Worm (Caenorhabditis elegans) whole organism, L4 larva: ENCODE results near the gene Y43F8C.9.
A peak's percentile ranks its signal among the peaks of the same experiment; 100 is the strongest.

ENCODE experiments used
- D1046.2 ChIP-seq: fragments of 200-800 bp; sonication (Bioruptor generic); IDR thresholded peaks from 2 replicates; pipeline ENCODE4 v1.3.6; 2022; ENCODE audit warnings: missing genetic modification characterization, missing compliant biosample characterization
- F10B5.3 ChIP-seq: sonication (generic microtip); optimal IDR thresholded peaks from 2 replicates; lab custom pipeline; 2016; ENCODE audit warnings: mild to moderate bottlenecking, missing genetic modification characterization, missing compliant biosample characterization
- F44E2.7 ChIP-seq: fragments of 200-800 bp; sonication (Bioruptor generic); IDR thresholded peaks from 2 replicates; pipeline ENCODE4 v2.1.2; 2022; ENCODE audit warnings: missing genetic modification characterization, missing compliant biosample characterization
- R02D3.7 ChIP-seq: fragments of 150-350 bp; sonication (generic microtip); optimal IDR thresholded peaks from 3 replicates; lab custom pipeline; 2014; ENCODE audit warnings: missing biosample characterization, missing genetic modification characterization
- T26A8.4 ChIP-seq: fragments of 200-800 bp; sonication (Bioruptor generic); IDR thresholded peaks from 2 replicates; pipeline ENCODE4 v1.3.6; 2022; ENCODE audit warnings: missing genetic modification characterization, missing compliant biosample characterization
- Y105C5A.15 ChIP-seq: fragments of 200-800 bp; sonication (Bioruptor generic); IDR thresholded peaks from 2 replicates; pipeline ENCODE4 v1.3.6; 2022; ENCODE audit warnings: missing genetic modification characterization, missing compliant biosample characterization
- Y75B8A.6 ChIP-seq: fragments of 200-800 bp; sonication (Bioruptor generic); IDR thresholded peaks from 2 replicates; pipeline ENCODE4 v1.3.6; 2022; ENCODE audit warnings: missing genetic modification reagents, missing genetic modification characterization, missing compliant biosample characterization
- ZK337.2 ChIP-seq: fragments of 200-800 bp; sonication (Bioruptor generic); IDR thresholded peaks from 2 replicates; pipeline ENCODE4 v1.3.6; 2022; ENCODE audit warnings: missing genetic modification reagents, missing genetic modification characterization, missing compliant biosample characterization
- ZK546.5 ChIP-seq, 2 experiments: sonication (generic microtip); optimal IDR thresholded peaks; 2 replicates each; lab custom pipeline; 2017; ENCODE audit warnings: missing biosample characterization in 2 of 2, missing genetic modification characterization in 2 of 2
- aly-2 ChIP-seq: sonication (generic microtip); optimal IDR thresholded peaks from 2 replicates; lab custom pipeline; 2018; ENCODE audit warnings: missing biosample characterization, missing genetic modification characterization
- ama-1 ChIP-seq: fragments of 150-350 bp; optimal IDR thresholded peaks from 2 replicates; lab custom pipeline; 2014; ENCODE audit warnings: inconsistent platforms, mixed read lengths
- ceh-28 ChIP-seq: fragments of 150-350 bp; optimal IDR thresholded peaks from 2 replicates; lab custom pipeline; 2014; ENCODE audit warnings: missing biosample characterization, missing genetic modification reagents, missing genetic modification characterization
- daf-16 ChIP-seq, 3 experiments: sonication (generic microtip); optimal IDR thresholded peaks; 2 replicates each; lab custom pipeline; 2016 to 2017; ENCODE audit warnings: missing genetic modification characterization in 3 of 3, missing genetic modification reagents in 3 of 3, mild to moderate bottlenecking in 2 of 3, missing compliant biosample characterization in 2 of 3, missing biosample characterization in 1 of 3, moderate library complexity in 1 of 3
- daf-8 ChIP-seq: fragments of 200-800 bp; sonication (Bioruptor generic); IDR thresholded peaks from 2 replicates; pipeline ENCODE4 v1.3.6; 2022; ENCODE audit warnings: missing genetic modification characterization, missing compliant biosample characterization
- dmd-8 ChIP-seq: fragments of 200-800 bp; sonication (Bioruptor generic); IDR thresholded peaks from 2 replicates; pipeline ENCODE4 v1.3.6; 2022; ENCODE audit warnings: missing genetic modification characterization, missing compliant biosample characterization
- dve-1 ChIP-seq: sonication (generic microtip); optimal IDR thresholded peaks from 2 replicates; lab custom pipeline; 2017; ENCODE audit warnings: antibody characterized with exemption, mild to moderate bottlenecking, missing genetic modification characterization, missing compliant biosample characterization; ENCODE audit not compliant: insufficient read depth
- egl-43 ChIP-seq: fragments of 200-800 bp; sonication (Bioruptor generic); IDR thresholded peaks from 2 replicates; pipeline ENCODE4 v1.3.6; 2022; ENCODE audit warnings: missing genetic modification reagents, missing genetic modification characterization, missing compliant biosample characterization
- fkh-10 ChIP-seq: fragments of 150-350 bp; optimal IDR thresholded peaks from 2 replicates; lab custom pipeline; 2014; ENCODE audit warnings: missing biosample characterization, missing genetic modification reagents, missing genetic modification characterization
- fos-1 ChIP-seq: fragments of 150-350 bp; optimal IDR thresholded peaks from 2 replicates; lab custom pipeline; 2014; ENCODE audit warnings: missing biosample characterization, missing genetic modification characterization
- hlh-11 ChIP-seq: fragments of 200-800 bp; sonication (Bioruptor generic); optimal IDR thresholded peaks from 2 replicates; lab custom pipeline; 2018; ENCODE audit warnings: mild to moderate bottlenecking, missing genetic modification characterization, missing compliant biosample characterization
- hlh-30 ChIP-seq: sonication (generic microtip); optimal IDR thresholded peaks from 2 replicates; lab custom pipeline; 2017; ENCODE audit warnings: antibody characterized with exemption, mild to moderate bottlenecking, missing genetic modification characterization, missing compliant biosample characterization; ENCODE audit not compliant: insufficient read depth
- hmg-1.1 ChIP-seq: fragments of 200-800 bp; sonication (Bioruptor generic); IDR thresholded peaks from 2 replicates; pipeline ENCODE4 v1.3.6; 2022; ENCODE audit warnings: missing genetic modification reagents, missing genetic modification characterization, missing compliant biosample characterization
- jun-1 ChIP-seq: fragments of 150-350 bp; optimal IDR thresholded peaks from 2 replicates; lab custom pipeline; 2014; ENCODE audit warnings: missing biosample characterization, missing genetic modification reagents, missing genetic modification characterization
- lin-1 ChIP-seq: fragments of 200-800 bp; sonication (Bioruptor generic); IDR thresholded peaks from 2 replicates; pipeline ENCODE4 v1.3.6; 2022; ENCODE audit warnings: missing genetic modification reagents, missing genetic modification characterization, missing compliant biosample characterization
- lin-13 ChIP-seq: fragments of 150-350 bp; optimal IDR thresholded peaks from 2 replicates; lab custom pipeline; 2014; ENCODE audit warnings: missing biosample characterization, missing genetic modification reagents, missing genetic modification characterization
- lin-29 ChIP-seq: fragments of 200-800 bp; sonication (Bioruptor generic); IDR thresholded peaks from 2 replicates; pipeline ENCODE4 v1.3.6; 2022; ENCODE audit warnings: missing genetic modification reagents, missing genetic modification characterization, missing compliant biosample characterization
- lin-38 ChIP-seq: fragments of 200-800 bp; sonication (Bioruptor generic); IDR thresholded peaks from 2 replicates; pipeline ENCODE4 v1.3.6; 2022; ENCODE audit warnings: missing genetic modification reagents, missing genetic modification characterization, missing compliant biosample characterization
- mdl-1 ChIP-seq, 2 experiments: fragments of 150-350 bp in 1 of 2; sonication (generic microtip) in 1 of 2; optimal IDR thresholded peaks; 2 replicates each; lab custom pipeline; 2014 to 2017; ENCODE audit warnings: missing biosample characterization in 2 of 2, missing genetic modification characterization in 2 of 2
- mxl-3 ChIP-seq: fragments of 200-800 bp; sonication (Bioruptor generic); optimal IDR thresholded peaks from 2 replicates; lab custom pipeline; 2018; ENCODE audit warnings: mild to moderate bottlenecking, missing genetic modification characterization, missing compliant biosample characterization
- nhr-102 ChIP-seq: sonication (generic microtip); optimal IDR thresholded peaks from 2 replicates; lab custom pipeline; 2016; ENCODE audit warnings: mild to moderate bottlenecking, missing genetic modification characterization, moderate library complexity, missing compliant biosample characterization
- nhr-11 ChIP-seq: fragments of 150-350 bp; optimal IDR thresholded peaks from 2 replicates; lab custom pipeline; 2014; ENCODE audit warnings: missing biosample characterization, missing genetic modification characterization
- nhr-111 ChIP-seq: fragments of 200-800 bp; sonication (Bioruptor generic); optimal IDR thresholded peaks from 2 replicates; lab custom pipeline; 2018; ENCODE audit warnings: mild to moderate bottlenecking, missing genetic modification characterization, missing compliant biosample characterization
- nhr-41 ChIP-seq: fragments of 200-800 bp; sonication (Bioruptor generic); IDR thresholded peaks from 2 replicates; pipeline ENCODE4 v1.3.6; 2022; ENCODE audit warnings: missing genetic modification reagents, missing genetic modification characterization, missing compliant biosample characterization
- nhr-6 ChIP-seq: fragments of 150-350 bp; optimal IDR thresholded peaks from 2 replicates; lab custom pipeline; 2014; ENCODE audit warnings: missing biosample characterization, missing genetic modification characterization
- nhr-76 ChIP-seq: fragments of 150-350 bp; optimal IDR thresholded peaks from 2 replicates; lab custom pipeline; 2014; ENCODE audit warnings: missing biosample characterization, missing genetic modification characterization
- nhr-77 ChIP-seq: fragments of 150-350 bp; optimal IDR thresholded peaks from 2 replicates; lab custom pipeline; 2014; ENCODE audit warnings: missing biosample characterization, missing genetic modification characterization
- pha-4 ChIP-seq, 2 experiments: fragments of 150-350 bp in 1 of 2; fragments of 200-800 bp in 1 of 2; sonication (Bioruptor generic) in 1 of 2; IDR thresholded peaks in 1 of 2; optimal IDR thresholded peaks in 1 of 2; 2 replicates each; pipeline versions ENCODE4 v1.3.6 to Lab custom; 2014 to 2022; ENCODE audit warnings: missing genetic modification characterization in 2 of 2, missing genetic modification reagents in 2 of 2, missing biosample characterization in 1 of 2, missing compliant biosample characterization in 1 of 2
- pqm-1 ChIP-seq: sonication (generic microtip); optimal IDR thresholded peaks from 2 replicates; lab custom pipeline; 2017; ENCODE audit warnings: missing biosample characterization, missing genetic modification characterization
- set-16 ChIP-seq: fragments of 200-800 bp; sonication (Bioruptor generic); IDR thresholded peaks from 2 replicates; pipeline ENCODE4 v1.3.6; 2022; ENCODE audit warnings: missing genetic modification reagents, missing genetic modification characterization, missing compliant biosample characterization
- spr-1 ChIP-seq: sonication (generic microtip); optimal IDR thresholded peaks from 2 replicates; lab custom pipeline; 2016; ENCODE audit warnings: mild to moderate bottlenecking, missing genetic modification characterization, missing compliant biosample characterization
- spr-3 ChIP-seq: fragments of 200-800 bp; sonication (Bioruptor generic); optimal IDR thresholded peaks from 2 replicates; lab custom pipeline; 2018; ENCODE audit warnings: mild to moderate bottlenecking, missing genetic modification characterization, missing compliant biosample characterization
- tra-1 ChIP-seq: fragments of 200-800 bp; sonication (Bioruptor generic); IDR thresholded peaks from 2 replicates; pipeline ENCODE4 v1.3.6; 2022; ENCODE audit warnings: missing genetic modification reagents, missing genetic modification characterization, missing compliant biosample characterization
- unc-62 ChIP-seq, 3 experiments: fragments of 150-350 bp in 1 of 3; sonication (generic microtip); optimal IDR thresholded peaks in 2 of 3; peaks in 1 of 3; 1 replicate in 1 of 3; 2 replicates in 2 of 3; lab custom pipeline; 2014 to 2017; ENCODE audit warnings: missing biosample characterization in 3 of 3, missing genetic modification characterization in 3 of 3, missing genetic modification reagents in 3 of 3, missing genotype in 1 of 3
- vab-7 ChIP-seq: fragments of 200-800 bp; sonication (Bioruptor generic); IDR thresholded peaks from 2 replicates; pipeline ENCODE4 v1.3.6; 2022; ENCODE audit warnings: missing genetic modification reagents, missing genetic modification characterization, missing compliant biosample characterization
- zfp-2 ChIP-seq: sonication (generic microtip); optimal IDR thresholded peaks from 2 replicates; lab custom pipeline; 2016; ENCODE audit warnings: mild to moderate bottlenecking, missing genetic modification characterization, missing compliant biosample characterization
- zip-11 ChIP-seq: fragments of 200-800 bp; sonication (Bioruptor generic); IDR thresholded peaks from 2 replicates; pipeline ENCODE4 v1.3.6; 2022; ENCODE audit warnings: missing genetic modification characterization, missing compliant biosample characterization
- zip-2 ChIP-seq: fragments of 150-350 bp; optimal IDR thresholded peaks from 2 replicates; lab custom pipeline; 2014; ENCODE audit warnings: missing biosample characterization, missing genetic modification characterization
- ztf-7 ChIP-seq: fragments of 150-350 bp; optimal IDR thresholded peaks from 2 replicates; lab custom pipeline; 2014; ENCODE audit warnings: missing biosample characterization, missing genetic modification characterization

Y43F8C.9 gene

DNA sequence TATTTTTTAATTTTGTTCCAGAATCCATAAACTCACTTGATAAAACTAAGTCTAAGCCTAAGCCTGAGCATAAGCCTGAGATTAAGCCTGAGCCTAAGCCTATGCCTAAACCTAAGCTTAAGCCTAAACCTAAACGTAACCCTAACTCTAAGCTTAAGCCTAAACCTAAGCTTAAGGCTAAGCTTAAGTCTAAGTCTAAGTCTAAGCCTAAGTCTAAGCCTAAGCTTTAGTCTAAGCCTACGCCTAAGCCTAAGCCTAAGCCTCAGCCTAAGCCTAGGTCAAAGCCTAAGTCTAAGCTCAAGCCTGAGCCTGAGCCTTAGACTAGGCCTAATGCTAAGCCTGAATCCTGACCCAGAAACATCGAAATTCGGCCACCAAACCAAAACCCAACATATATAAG, 18.7 kb downstream of the Y43F8C.9 start:
- no peak for TF ChIP-seq unc-62 (GFP tag; optimal IDR thresholded peaks at IDR 0.05 in 1 of 2; lab: Kevin White, UChicago)
- no peak for TF ChIP-seq unc-62 (tag; optimal IDR thresholded peaks at IDR 0.05; lab: Kevin White, UChicago)
- TF ChIP-seq daf-8 (GFP tag; lab: Robert Waterston, UW) = no peak
- no peak for TF ChIP-seq D1046.2 (GFP tag; lab: Robert Waterston, UW)
- TF ChIP-seq R02D3.7 (tag; lab: Kevin White, UChicago) = no peak
- no peak for TF ChIP-seq mdl-1 (tag; optimal IDR thresholded peaks at IDR 0.05; lab: Kevin White, UChicago)
- TF ChIP-seq fos-1 (tag; lab: Kevin White, UChicago) = no peak
- TF ChIP-seq nhr-76 (tag; lab: Kevin White, UChicago) = no peak
- TF ChIP-seq dmd-8 (GFP tag; lab: Robert Waterston, UW) = no peak
- no peak for TF ChIP-seq lin-1 (GFP tag; lab: Robert Waterston, UW)
- TF ChIP-seq F44E2.7 (GFP tag; lab: Robert Waterston, UW) = no peak
- no peak for TF ChIP-seq aly-2
- no peak for TF ChIP-seq F10B5.3 (tag; lab: Kevin White, UChicago)
- no peak for TF ChIP-seq nhr-11
- no peak for TF ChIP-seq pqm-1 (tag; lab: Kevin White, UChicago)
- TF ChIP-seq ztf-7 (tag; lab: Kevin White, UChicago) = no peak
- TF ChIP-seq lin-38 (GFP tag; lab: Robert Waterston, UW) = no peak
- TF ChIP-seq, all 104 proteins: peak for 0

DNA sequence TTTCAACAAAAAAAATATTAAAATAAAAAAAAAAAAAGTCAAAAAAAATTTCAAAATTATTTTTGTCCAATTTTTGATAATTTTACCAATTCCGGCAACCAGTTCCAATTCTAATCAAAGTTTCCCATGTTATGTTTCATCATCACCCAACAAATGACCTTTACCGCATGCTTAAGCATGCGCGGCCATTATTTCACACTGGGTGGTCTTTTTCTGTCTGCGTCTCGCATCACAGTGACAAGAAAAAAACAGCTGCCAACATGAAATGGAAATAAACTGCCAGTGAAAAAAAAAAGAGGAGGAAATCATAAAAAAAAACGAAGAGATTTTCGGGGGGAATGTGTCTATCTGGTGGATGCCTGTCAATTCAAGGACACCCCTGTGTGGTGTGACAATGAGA, 20.4 kb downstream of the Y43F8C.9 start:
- TF ChIP-seq lin-1 (GFP tag; lab: Robert Waterston, UW) (no peak), zip-2 (tag; lab: Kevin White, UChicago) (no peak), T26A8.4 (no peak), vab-7 (no peak), pha-4 (GFP tag; IDR thresholded peaks at IDR 0.05; lab: Robert Waterston, UW) (no peak), pha-4 (tag; optimal IDR thresholded peaks at IDR 0.05; lab: Kevin White, UChicago) (no peak), lin-29 (GFP tag; lab: Robert Waterston, UW) (peak; percentile 62; the same call in 1 of the 2 replicates), ama-1 (lab: Kevin White, UChicago) (no peak), nhr-6 (tag; lab: Kevin White, UChicago) (peak; percentile 5), fkh-10 (no peak), dmd-8 (GFP tag; lab: Robert Waterston, UW) (no peak), jun-1 (no peak), spr-3 (GFP tag; lab: Kevin White, UChicago) (no peak), mxl-3 (GFP tag; lab: Kevin White, UChicago) (no peak), ZK337.2 (no peak), set-16 (GFP tag; lab: Robert Waterston, UW) (no peak), unc-62 (GFP tag; optimal IDR thresholded peaks at IDR 0.05 in 1 of 2; lab: Kevin White, UChicago) (peak in 1 of 2 experiments; percentile 77), unc-62 (tag; optimal IDR thresholded peaks at IDR 0.05; lab: Kevin White, UChicago) (no peak), nhr-77 (tag; lab: Kevin White, UChicago) (no peak), Y75B8A.6 (no peak), hmg-1.1 (GFP tag; lab: Robert Waterston, UW) (no peak), tra-1 (peak; percentile 63; the same call in 1 of the 2 replicates), egl-43 (GFP tag; lab: Robert Waterston, UW) (no peak), zfp-2 (tag; lab: Kevin White, UChicago) (no peak), lin-13 (GFP tag; lab: Kevin White, UChicago) (no peak), daf-16 (GFP tag; optimal IDR thresholded peaks at IDR 0.05; lab: Kevin White, UChicago) (no peak), daf-16 (tag; optimal IDR thresholded peaks at IDR 0.05; lab: Kevin White, UChicago) (no peak), ceh-28 (tag; lab: Kevin White, UChicago) (no peak), hlh-30 (tag; lab: Kevin White, UChicago) (peak; percentile 80), pqm-1 (tag; lab: Kevin White, UChicago) (no peak), Y105C5A.15 (GFP tag; lab: Robert Waterston, UW) (no peak), nhr-111 (GFP tag; lab: Kevin White, UChicago) (no peak), nhr-102 (tag; lab: Kevin White, UChicago) (no peak), hlh-11 (tag; lab: Kevin White, UChicago) (peak; percentile 38), nhr-41 (no peak), spr-1 (tag; lab: Kevin White, UChicago) (no peak), zip-11 (GFP tag; lab: Robert Waterston, UW) (no peak), R02D3.7 (tag; lab: Kevin White, UChicago) (no peak), dve-1 (tag; lab: Kevin White, UChicago) (no peak), F10B5.3 (tag; lab: Kevin White, UChicago) (no peak), D1046.2 (GFP tag; lab: Robert Waterston, UW) (no peak), ZK546.5 (tag; optimal IDR thresholded peaks at IDR 0.05; lab: Kevin White, UChicago) (no peak)
